Fruit fly (Drosophila melanogaster): ENCODE measurements around the gene TP53INP.

TP53INP gene

dm6 chr3L:4357705-4358131 lies 49.0 kb upstream of the TP53INP start (continued):
- TF ChIP-seq CG2199 (GFP tag; IDR thresholded peaks at IDR 0.05) (peak; percentile 26; the same call in 1 of the 3 replicates), CG12942 (GFP tag; optimal IDR thresholded peaks at IDR 0.05) (no peak), dan (GFP tag; IDR thresholded peaks at IDR 0.05) (no peak), fd64A (GFP tag; optimal IDR thresholded peaks at IDR 0.05) (peak; percentile 17), pfk (GFP tag; optimal IDR thresholded peaks at IDR 0.05) (no peak), tap (tag; optimal IDR thresholded peaks at IDR 0.05) (no peak), CG3407 (GFP tag; optimal IDR thresholded peaks at IDR 0.05) (peak; percentile 14), salm (tag; optimal IDR thresholded peaks at IDR 0.05) (no peak)

dm6 chr3L:4359688-4360375 lies 46.9 kb upstream of the TP53INP start:
- TF ChIP-seq toy (GFP tag; IDR thresholded peaks at IDR 0.05) (no peak), ftz-f1 (GFP tag; optimal IDR thresholded peaks at IDR 0.05) (no peak), emc (GFP tag; optimal IDR thresholded peaks at IDR 0.05) (no peak), Hr39 (optimal IDR thresholded peaks at IDR 0.05) (peak; percentile 90), Dref (GFP tag; IDR thresholded peaks at IDR 0.05) (no peak), seq (GFP tag; IDR thresholded peaks at IDR 0.05) (peak; percentile 56; the same call in 1 of the 2 replicates), nerfin-1 (tag; optimal IDR thresholded peaks at IDR 0.05) (peak; percentile 1), Ada2b (GFP tag; IDR thresholded peaks at IDR 0.05) (no peak), CG4360 (GFP tag; IDR thresholded peaks at IDR 0.05) (0 out of 2 replicates have a peak, but pooled peaks have one; percentile 28), B-H2 (GFP tag; optimal IDR thresholded peaks at IDR 0.05) (no peak), sr (GFP tag; IDR thresholded peaks at IDR 0.05) (0 out of 3 replicates have a peak, but pooled peaks have one; percentile 15), cg (GFP tag; optimal IDR thresholded peaks at IDR 0.05) (peak; percentile 63), CG3995 (GFP tag; optimal IDR thresholded peaks at IDR 0.05) (no peak), Chrac-16 (GFP tag; optimal IDR thresholded peaks at IDR 0.05) (no peak), Fer2 (tag; optimal IDR thresholded peaks at IDR 0.05) (no peak), danr (GFP tag; IDR thresholded peaks at IDR 0.05) (no peak), ranshi (GFP tag; IDR thresholded peaks at IDR 0.05) (no peak), CG16813 (GFP tag; IDR thresholded peaks at IDR 0.05; ENCODE audit: partially characterized antibody) (no peak), sens (GFP tag) (peak; percentile 16), luna (GFP tag; optimal IDR thresholded peaks at IDR 0.05) (no peak), CG18619 (GFP tag; optimal IDR thresholded peaks at IDR 0.05) (no peak), org-1 (GFP tag; optimal IDR thresholded peaks at IDR 0.05) (no peak), CG34224 (GFP tag; IDR thresholded peaks at IDR 0.05; ENCODE audit: partially characterized antibody) (0 out of 3 replicates have a peak, but pooled peaks have one; percentile 18), CG13894 (tag; optimal IDR thresholded peaks at IDR 0.05) (peak; percentile 99), Ssrp (tag; optimal IDR thresholded peaks at IDR 0.05) (no peak), sd (tag; optimal IDR thresholded peaks at IDR 0.05) (peak; percentile 65)

- TF ChIP-seq vvl (GFP tag; IDR thresholded peaks at IDR 0.05) (peak; percentile 77), Dp (GFP tag; optimal IDR thresholded peaks at IDR 0.05) (no peak), lbe (GFP tag; optimal IDR thresholded peaks at IDR 0.05) (peak; percentile 37), Nf-YC (tag; optimal IDR thresholded peaks at IDR 0.05) (peak; percentile 1), bbx (GFP tag; IDR thresholded peaks at IDR 0.05; ENCODE audit: partially characterized antibody) (peak; percentile 24; the same call in 1 of the 2 replicates), z (GFP tag; IDR thresholded peaks at IDR 0.05) (peak; percentile 74; the same call in 2 of the 3 replicates), CG14050 (GFP tag; IDR thresholded peaks at IDR 0.05) (no peak), insv (GFP tag; optimal IDR thresholded peaks at IDR 0.05) (peak in 1 of 2 experiments; percentile 47), pros (GFP tag; optimal IDR thresholded peaks at IDR 0.05) (peak; percentile 3), CG2199 (GFP tag; IDR thresholded peaks at IDR 0.05) (0 out of 3 replicates have a peak, but pooled peaks have one; percentile 68), Med (GFP tag) (peak; percentile 32), CG1832 (GFP tag; optimal IDR thresholded peaks at IDR 0.05) (peak; percentile 55), CG34224 (GFP tag; IDR thresholded peaks at IDR 0.05; ENCODE audit: partially characterized antibody) (0 out of 3 replicates have a peak, but pooled peaks have one; percentile 2), sqz (GFP tag; optimal IDR thresholded peaks at IDR 0.05) (peak; percentile 100), ci (GFP tag; IDR thresholded peaks at IDR 0.05) (0 out of 3 replicates have a peak, but pooled peaks have one; percentile 21), chinmo (GFP tag; IDR thresholded peaks at IDR 0.05; ENCODE audit: partially characterized antibody) (peak; percentile 96), CG30403 (GFP tag; optimal IDR thresholded peaks at IDR 0.05) (no peak)
Observed at dm6 chr3L:4360376-4360703, 46.4 kb upstream of the TP53INP start.
